Worm (Caenorhabditis elegans) whole organism, L2 larva: ENCODE data around the gene ZK632.10.

ENCODE experiments used
- C34F6.9 ChIP-seq: fragments of 150-350 bp; optimal IDR thresholded peaks from 2 replicates; lab custom pipeline; 2014; ENCODE audit warnings: missing biosample characterization, missing genetic modification characterization
- F13H6.1 ChIP-seq: sonication (generic microtip); optimal IDR thresholded peaks from 2 replicates; lab custom pipeline; 2016; ENCODE audit warnings: missing genetic modification characterization, missing compliant biosample characterization
- R02D3.7 ChIP-seq: fragments of 150-350 bp; optimal IDR thresholded peaks from 2 replicates; lab custom pipeline; 2014; ENCODE audit warnings: missing biosample characterization, missing genetic modification characterization
- Y55F3AM.14 ChIP-seq: fragments of 200-800 bp; sonication (Bioruptor generic); optimal IDR thresholded peaks from 2 replicates; lab custom pipeline; 2018; ENCODE audit warnings: mild to moderate bottlenecking, missing genetic modification characterization, missing compliant biosample characterization
- ZK546.5 ChIP-seq: sonication (generic microtip); optimal IDR thresholded peaks from 2 replicates; lab custom pipeline; 2017; ENCODE audit warnings: missing biosample characterization, missing genetic modification characterization
- alr-1 ChIP-seq: fragments of 150-350 bp; optimal IDR thresholded peaks from 2 replicates; lab custom pipeline; 2014; ENCODE audit warnings: missing biosample characterization, missing genetic modification characterization
- aly-2 ChIP-seq: fragments of 150-350 bp; optimal IDR thresholded peaks from 2 replicates; lab custom pipeline; 2014; ENCODE audit warnings: missing biosample characterization, missing genetic modification characterization
- ama-1 ChIP-seq: fragments of 150-350 bp; optimal IDR thresholded peaks from 2 replicates; lab custom pipeline; 2018; ENCODE audit warnings: inconsistent platforms
- blmp-1 ChIP-seq: sonication (generic microtip); optimal IDR thresholded peaks from 2 replicates; lab custom pipeline; 2017; ENCODE audit warnings: missing genetic modification characterization, mild to moderate bottlenecking, missing compliant biosample characterization, antibody characterized with exemption, moderate library complexity; ENCODE audit not compliant: insufficient read depth
- ceh-16 ChIP-seq: fragments of 150-350 bp; optimal IDR thresholded peaks from 2 replicates; lab custom pipeline; 2014; ENCODE audit warnings: missing biosample characterization, missing genetic modification characterization
- ceh-82 ChIP-seq: fragments of 150-350 bp; optimal IDR thresholded peaks from 2 replicates; lab custom pipeline; 2014; ENCODE audit warnings: missing biosample characterization, missing genetic modification characterization
- crh-2 ChIP-seq: sonication (generic microtip); optimal IDR thresholded peaks from 2 replicates; lab custom pipeline; 2017; ENCODE audit warnings: missing biosample characterization, missing genetic modification characterization
- dmd-4 ChIP-seq: sonication (generic microtip); optimal IDR thresholded peaks from 2 replicates; lab custom pipeline; 2017; ENCODE audit warnings: missing biosample characterization, missing genetic modification characterization
- egl-27 ChIP-seq: sonication (generic microtip); optimal IDR thresholded peaks from 3 replicates; lab custom pipeline; 2017; ENCODE audit warnings: missing biosample characterization, missing genetic modification reagents, missing genetic modification characterization
- elt-1 ChIP-seq: fragments of 150-350 bp; optimal IDR thresholded peaks from 2 replicates; lab custom pipeline; 2014; ENCODE audit warnings: missing biosample characterization, missing genetic modification characterization
- elt-3 ChIP-seq: sonication (generic microtip); optimal IDR thresholded peaks from 2 replicates; lab custom pipeline; 2017; ENCODE audit warnings: missing biosample characterization, missing genetic modification characterization
- fos-1 ChIP-seq: fragments of 150-350 bp; optimal IDR thresholded peaks from 2 replicates; lab custom pipeline; 2014; ENCODE audit warnings: missing biosample characterization, missing genetic modification characterization
- gmeb-1 ChIP-seq: fragments of 150-350 bp; optimal IDR thresholded peaks from 2 replicates; lab custom pipeline; 2014; ENCODE audit warnings: missing biosample characterization, missing genetic modification characterization
- lin-11 ChIP-seq: fragments of 150-350 bp; sonication (generic microtip); optimal IDR thresholded peaks from 2 replicates; lab custom pipeline; 2014; ENCODE audit warnings: missing biosample characterization, missing genetic modification characterization, inconsistent platforms, mixed read lengths
- lin-13 ChIP-seq: fragments of 150-350 bp; optimal IDR thresholded peaks from 2 replicates; lab custom pipeline; 2014; ENCODE audit warnings: missing biosample characterization, missing genetic modification reagents, missing genetic modification characterization
- lin-39 ChIP-seq: fragments of 150-350 bp; optimal IDR thresholded peaks from 2 replicates; lab custom pipeline; 2014; ENCODE audit warnings: missing biosample characterization, missing genetic modification reagents, missing genetic modification characterization
- lsy-2 ChIP-seq, 2 experiments: fragments of 150-350 bp in 1 of 2; sonication (generic microtip) in 1 of 2; optimal IDR thresholded peaks; 2 replicates each; lab custom pipeline; 2014 to 2017; ENCODE audit warnings: missing biosample characterization in 2 of 2, missing genetic modification characterization in 2 of 2
- mab-5 ChIP-seq: fragments of 150-350 bp; optimal IDR thresholded peaks from 2 replicates; lab custom pipeline; 2014; ENCODE audit warnings: missing biosample characterization, missing genetic modification characterization
- mbf-1 ChIP-seq: sonication (generic microtip); optimal IDR thresholded peaks from 2 replicates; lab custom pipeline; 2017; ENCODE audit warnings: missing biosample characterization, missing genetic modification characterization
- mdl-1 ChIP-seq, 2 experiments: fragments of 150-350 bp in 1 of 2; sonication (generic microtip) in 1 of 2; optimal IDR thresholded peaks; 2 replicates each; lab custom pipeline; 2017; ENCODE audit warnings: missing biosample characterization in 2 of 2, missing genetic modification characterization in 2 of 2
- nhr-10 ChIP-seq: sonication (generic microtip); optimal IDR thresholded peaks from 2 replicates; lab custom pipeline; 2017; ENCODE audit warnings: missing biosample characterization, missing genetic modification characterization
- nhr-11 ChIP-seq: fragments of 150-350 bp; optimal IDR thresholded peaks from 2 replicates; lab custom pipeline; 2014; ENCODE audit warnings: missing biosample characterization, missing genetic modification characterization
- nhr-12 ChIP-seq: fragments of 150-350 bp; optimal IDR thresholded peaks from 2 replicates; lab custom pipeline; 2014; ENCODE audit warnings: missing biosample characterization, missing genetic modification characterization
- nhr-129 ChIP-seq: fragments of 150-350 bp; optimal IDR thresholded peaks from 2 replicates; lab custom pipeline; 2014; ENCODE audit warnings: missing biosample characterization, missing genetic modification characterization
- nhr-21 ChIP-seq: fragments of 150-350 bp; optimal IDR thresholded peaks from 2 replicates; lab custom pipeline; 2014; ENCODE audit warnings: missing biosample characterization, missing genetic modification characterization
- nhr-23 ChIP-seq: fragments of 150-350 bp; optimal IDR thresholded peaks from 2 replicates; lab custom pipeline; 2014; ENCODE audit warnings: missing biosample characterization, missing genetic modification reagents, missing genetic modification characterization
- nhr-237 ChIP-seq: fragments of 150-350 bp; optimal IDR thresholded peaks from 2 replicates; lab custom pipeline; 2014; ENCODE audit warnings: missing biosample characterization, missing genetic modification characterization
- nhr-25 ChIP-seq: fragments of 150-350 bp; sonication (generic microtip); optimal IDR thresholded peaks from 3 replicates; lab custom pipeline; 2014; ENCODE audit warnings: missing biosample characterization, missing genetic modification characterization
- nhr-6 ChIP-seq: fragments of 150-350 bp; optimal IDR thresholded peaks from 2 replicates; lab custom pipeline; 2014; ENCODE audit warnings: missing biosample characterization, missing genetic modification characterization
- nhr-77 ChIP-seq: fragments of 150-350 bp; optimal IDR thresholded peaks from 2 replicates; lab custom pipeline; 2014; ENCODE audit warnings: missing biosample characterization, missing genetic modification characterization
- peb-1 ChIP-seq: fragments of 150-350 bp; optimal IDR thresholded peaks from 2 replicates; lab custom pipeline; 2014; ENCODE audit warnings: missing biosample characterization, missing genetic modification characterization
- sem-4 ChIP-seq: fragments of 150-350 bp; optimal IDR thresholded peaks from 2 replicates; lab custom pipeline; 2014; ENCODE audit warnings: missing biosample characterization, missing genetic modification reagents, missing genetic modification characterization
- skn-1 ChIP-seq: sonication (generic microtip); optimal IDR thresholded peaks from 2 replicates; lab custom pipeline; 2017; ENCODE audit warnings: missing biosample characterization, missing genetic modification characterization
- sma-3 ChIP-seq: sonication (generic microtip); optimal IDR thresholded peaks from 2 replicates; lab custom pipeline; 2016; ENCODE audit warnings: missing genetic modification reagents, missing genetic modification characterization, missing compliant biosample characterization
- sma-9 ChIP-seq, 2 experiments: fragments of 150-350 bp in 1 of 2; sonication (generic microtip) in 1 of 2; optimal IDR thresholded peaks; 2 replicates each; lab custom pipeline; 2014 to 2016; ENCODE audit warnings: missing genetic modification characterization in 2 of 2, mild to moderate bottlenecking in 1 of 2, missing biosample characterization in 1 of 2, missing compliant biosample characterization in 1 of 2, missing genetic modification reagents in 1 of 2, moderate library complexity in 1 of 2
- snpc-4 ChIP-seq: fragments of 150-350 bp; optimal IDR thresholded peaks from 2 replicates; lab custom pipeline; 2014; ENCODE audit warnings: missing biosample characterization, missing genetic modification characterization
- unc-39 ChIP-seq: fragments of 150-350 bp; optimal IDR thresholded peaks from 2 replicates; lab custom pipeline; 2014; ENCODE audit warnings: missing biosample characterization, missing genetic modification characterization
- unc-55 ChIP-seq: fragments of 150-350 bp; sonication (generic microtip); optimal IDR thresholded peaks from 3 replicates; lab custom pipeline; 2014; ENCODE audit warnings: missing biosample characterization, missing genetic modification reagents, missing genetic modification characterization
- unc-62 ChIP-seq: fragments of 150-350 bp; optimal IDR thresholded peaks from 2 replicates; lab custom pipeline; 2014; ENCODE audit warnings: missing biosample characterization, missing genetic modification reagents, missing genetic modification characterization
- zag-1 ChIP-seq: fragments of 150-350 bp; optimal IDR thresholded peaks from 2 replicates; lab custom pipeline; 2014; ENCODE audit warnings: missing biosample characterization, missing genetic modification characterization
- ztf-1 ChIP-seq: fragments of 200-800 bp; sonication (Bioruptor generic); conservative IDR thresholded peaks from 2 replicates; pipeline ENCODE4 v1.3.6; 2022; ENCODE audit warnings: missing genetic modification characterization, missing compliant biosample characterization
- ztf-11 ChIP-seq: sonication (generic microtip); optimal IDR thresholded peaks from 2 replicates; lab custom pipeline; 2017; ENCODE audit warnings: missing biosample characterization, missing genetic modification characterization
- ztf-4 ChIP-seq: fragments of 150-350 bp; optimal IDR thresholded peaks from 2 replicates; lab custom pipeline; 2014; ENCODE audit warnings: missing biosample characterization, missing genetic modification characterization

The ZK632.10 gene

DNA sequence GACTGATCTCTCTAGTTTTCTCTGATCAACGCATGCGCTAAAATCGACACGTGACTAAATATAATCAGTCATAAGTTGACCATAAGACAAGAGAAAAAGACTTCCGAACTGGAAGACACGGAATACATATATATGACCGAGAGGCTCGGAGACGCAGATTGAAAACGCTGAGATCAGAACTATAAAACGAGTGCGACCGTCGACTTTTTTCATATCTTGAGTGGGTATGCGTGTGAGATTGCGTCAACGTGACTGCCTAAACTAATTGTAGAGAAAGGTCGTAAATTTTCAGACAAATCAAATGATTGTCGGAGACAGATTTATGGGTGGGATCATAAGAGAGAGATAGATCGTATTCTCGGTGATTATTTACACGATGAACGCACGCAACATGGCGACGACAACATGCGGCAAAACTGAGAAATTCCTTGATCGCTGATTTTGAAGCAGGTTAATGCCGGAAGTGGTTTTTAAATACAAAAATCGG, 19.9 kb downstream of the ZK632.10 start:
- no peak for TF ChIP-seq lin-13 (GFP tag; lab: Kevin White, UChicago)
- TF ChIP-seq nhr-237 (tag; lab: Kevin White, UChicago): no peak
- peak; percentile 3 for TF ChIP-seq Y55F3AM.14 (GFP tag; lab: Kevin White, UChicago)
- no peak for TF ChIP-seq fos-1
- no peak for TF ChIP-seq lin-11 (tag; lab: Kevin White, UChicago)
- no peak for TF ChIP-seq sem-4 (tag; lab: Kevin White, UChicago)
- peak; percentile 14 for TF ChIP-seq ztf-4 (tag; lab: Kevin White, UChicago)
- TF ChIP-seq nhr-129 (tag; lab: Kevin White, UChicago): peak; percentile 13
- peak; percentile 61 for TF ChIP-seq sma-3 (GFP tag; lab: Kevin White, UChicago)
- TF ChIP-seq alr-1: no peak
- TF ChIP-seq nhr-25 (tag; lab: Kevin White, UChicago): peak; percentile 75
- TF ChIP-seq nhr-11 (tag; lab: Kevin White, UChicago): no peak
- TF ChIP-seq nhr-77: no peak
- TF ChIP-seq unc-55 (GFP tag; lab: Kevin White, UChicago): no peak
- no peak for TF ChIP-seq unc-39 (tag; lab: Kevin White, UChicago)
- no peak for TF ChIP-seq nhr-10
- no peak for TF ChIP-seq C34F6.9 (tag; lab: Kevin White, UChicago)
- no peak for TF ChIP-seq skn-1 (tag; lab: Kevin White, UChicago)
- no peak for TF ChIP-seq dmd-4
- no peak for TF ChIP-seq lin-39
- no peak for TF ChIP-seq ZK546.5 (tag; lab: Kevin White, UChicago)
- TF ChIP-seq ceh-16 (tag; lab: Kevin White, UChicago): no peak
- TF ChIP-seq blmp-1 (tag; lab: Kevin White, UChicago): peak; percentile 46
- TF ChIP-seq F13H6.1: no peak
- TF ChIP-seq ceh-82 (tag; lab: Kevin White, UChicago): no peak
- TF ChIP-seq nhr-23: no peak
- peak in 1 of 2 experiments; percentile 26 for TF ChIP-seq lsy-2 (tag; optimal IDR thresholded peaks at IDR 0.05; lab: Kevin White, UChicago)
- no peak for TF ChIP-seq mbf-1 (tag; lab: Kevin White, UChicago)
- TF ChIP-seq nhr-21 (tag; lab: Kevin White, UChicago): peak; percentile 63
- TF ChIP-seq ama-1 (lab: Kevin White, UChicago): peak; percentile 80
- no peak for TF ChIP-seq egl-27 (tag; lab: Kevin White, UChicago)
- TF ChIP-seq ztf-11 (tag; lab: Kevin White, UChicago): no peak
- TF ChIP-seq R02D3.7 (tag; lab: Kevin White, UChicago): no peak
- no peak for TF ChIP-seq elt-1
- peak in 1 of 2 experiments; percentile 28 for TF ChIP-seq mdl-1 (tag; optimal IDR thresholded peaks at IDR 0.05; lab: Kevin White, UChicago)
- TF ChIP-seq nhr-6: no peak
- TF ChIP-seq crh-2 (tag; lab: Kevin White, UChicago): peak; percentile 23
- TF ChIP-seq sma-9 (GFP tag; optimal IDR thresholded peaks at IDR 0.05; lab: Kevin White, UChicago): peak; percentile 62
- no peak for TF ChIP-seq sma-9 (tag; optimal IDR thresholded peaks at IDR 0.05; lab: Kevin White, UChicago)
- no peak for TF ChIP-seq snpc-4 (tag; lab: Kevin White, UChicago)
- TF ChIP-seq aly-2 (tag; lab: Kevin White, UChicago): no peak
- no peak for TF ChIP-seq nhr-12 (tag; lab: Kevin White, UChicago)
- no peak for TF ChIP-seq ztf-1 (GFP tag; lab: Robert Waterston, UW)
- TF ChIP-seq elt-3 (tag; lab: Kevin White, UChicago): no peak
- no peak for TF ChIP-seq peb-1 (tag; lab: Kevin White, UChicago)
- TF ChIP-seq zag-1: no peak
- TF ChIP-seq mab-5 (tag; lab: Kevin White, UChicago): no peak
- no peak for TF ChIP-seq unc-62
- TF ChIP-seq gmeb-1 (tag; lab: Kevin White, UChicago): peak; percentile 52
